Worm (Caenorhabditis elegans) whole organism, L4/young adult: ENCODE measurements around the gene srsx-37.

ENCODE experiments used
- W03F9.2 ChIP-seq: fragments of 150-350 bp; optimal IDR thresholded peaks from 2 replicates; lab custom pipeline; 2014; ENCODE audit warnings: missing biosample characterization, missing genetic modification characterization
- dao-5 ChIP-seq: sonication (generic microtip); optimal IDR thresholded peaks from 2 replicates; lab custom pipeline; 2016; ENCODE audit warnings: missing genotype, missing genetic modification characterization, moderate library complexity, missing compliant biosample characterization
- him-1 ChIP-seq: sonication (generic microtip); optimal IDR thresholded peaks from 2 replicates; lab custom pipeline; 2016; ENCODE audit warnings: missing genotype, missing genetic modification reagents, missing genetic modification characterization, missing compliant biosample characterization

DNA sequence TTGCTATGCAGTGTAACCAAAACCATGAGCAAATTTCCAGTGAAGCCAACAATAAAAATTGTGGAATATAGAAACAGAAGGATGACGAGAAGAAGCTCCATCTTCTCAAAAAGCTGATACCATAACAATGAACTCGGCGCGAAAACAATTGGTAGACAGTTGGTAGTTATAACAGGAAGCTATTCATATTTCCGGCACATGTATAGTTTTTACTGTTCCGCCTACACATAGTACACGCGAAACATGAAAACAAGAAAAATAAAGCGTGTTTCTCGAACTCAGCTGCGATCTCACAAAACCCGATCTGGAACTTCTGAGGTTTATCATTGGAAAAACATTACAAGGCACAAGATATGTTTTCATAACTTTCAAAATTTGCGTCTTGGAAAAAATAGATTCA is at the start of gene srsx-37:
- TF ChIP-seq him-1 (no peak), dao-5 (tag; lab: Kevin White, UChicago) (no peak), W03F9.2 (tag; lab: Kevin White, UChicago) (no peak)
